Worm (Caenorhabditis elegans) whole organism, L4 larva: ENCODE measurements around the gene F31D4.5.

Experiments used
- T26A8.4 ChIP-seq: fragments of 200-800 bp; sonication (Bioruptor generic); IDR thresholded peaks from 2 replicates; pipeline ENCODE4 v1.3.6; 2022; ENCODE audit warnings: missing genetic modification characterization, missing compliant biosample characterization
- Y5F2A.4 ChIP-seq: fragments of 200-800 bp; sonication (Bioruptor generic); optimal IDR thresholded peaks from 2 replicates; lab custom pipeline; 2018; ENCODE audit warnings: mild to moderate bottlenecking, missing genetic modification characterization, missing compliant biosample characterization
- attf-4 ChIP-seq: sonication (generic microtip); optimal IDR thresholded peaks from 3 replicates; lab custom pipeline; 2017; ENCODE audit warnings: missing biosample characterization, missing genetic modification characterization
- ces-1 ChIP-seq: fragments of 150-350 bp; sonication (generic microtip); optimal IDR thresholded peaks from 4 replicates; lab custom pipeline; 2014; ENCODE audit warnings: missing biosample characterization, missing genetic modification reagents, missing genetic modification characterization
- daf-16 ChIP-seq, 3 experiments: sonication (generic microtip); optimal IDR thresholded peaks; 2 replicates each; lab custom pipeline; 2016 to 2017; ENCODE audit warnings: missing genetic modification characterization in 3 of 3, missing genetic modification reagents in 3 of 3, mild to moderate bottlenecking in 2 of 3, missing compliant biosample characterization in 2 of 3, missing biosample characterization in 1 of 3, moderate library complexity in 1 of 3
- dmd-6 ChIP-seq: fragments of 200-800 bp; sonication (Bioruptor generic); IDR thresholded peaks from 2 replicates; pipeline ENCODE4 v1.3.6; 2022; ENCODE audit warnings: missing genetic modification reagents, missing genetic modification characterization, missing compliant biosample characterization
- dve-1 ChIP-seq: sonication (generic microtip); optimal IDR thresholded peaks from 2 replicates; lab custom pipeline; 2017; ENCODE audit warnings: antibody characterized with exemption, mild to moderate bottlenecking, missing genetic modification characterization, missing compliant biosample characterization; ENCODE audit not compliant: insufficient read depth
- egl-43 ChIP-seq: fragments of 200-800 bp; sonication (Bioruptor generic); IDR thresholded peaks from 2 replicates; pipeline ENCODE4 v1.3.6; 2022; ENCODE audit warnings: missing genetic modification reagents, missing genetic modification characterization, missing compliant biosample characterization
- hif-1 ChIP-seq, 2 experiments: sonication (generic microtip); optimal IDR thresholded peaks; 2 replicates each; lab custom pipeline; 2016 to 2017; ENCODE audit warnings: missing compliant biosample characterization in 2 of 2, missing genetic modification characterization in 2 of 2, missing genetic modification reagents in 2 of 2, missing genotype in 2 of 2, mild to moderate bottlenecking in 1 of 2
- hlh-11 ChIP-seq: fragments of 200-800 bp; sonication (Bioruptor generic); optimal IDR thresholded peaks from 2 replicates; lab custom pipeline; 2018; ENCODE audit warnings: mild to moderate bottlenecking, missing genetic modification characterization, missing compliant biosample characterization
- hlh-30 ChIP-seq: sonication (generic microtip); optimal IDR thresholded peaks from 2 replicates; lab custom pipeline; 2017; ENCODE audit warnings: antibody characterized with exemption, mild to moderate bottlenecking, missing genetic modification characterization, missing compliant biosample characterization; ENCODE audit not compliant: insufficient read depth
- lim-7 ChIP-seq: fragments of 200-800 bp; sonication (Bioruptor generic); IDR thresholded peaks from 2 replicates; pipeline ENCODE4 v1.3.6; 2022; ENCODE audit warnings: missing genetic modification characterization, missing compliant biosample characterization
- lin-15B ChIP-seq: fragments of 150-350 bp; sonication (generic microtip); optimal IDR thresholded peaks from 3 replicates; lab custom pipeline; 2014; ENCODE audit warnings: missing biosample characterization, missing genetic modification characterization
- lin-29 ChIP-seq: fragments of 200-800 bp; sonication (Bioruptor generic); IDR thresholded peaks from 2 replicates; pipeline ENCODE4 v1.3.6; 2022; ENCODE audit warnings: missing genetic modification reagents, missing genetic modification characterization, missing compliant biosample characterization
- lir-3 ChIP-seq: sonication (generic microtip); optimal IDR thresholded peaks from 2 replicates; lab custom pipeline; 2016; ENCODE audit warnings: mild to moderate bottlenecking, missing genetic modification characterization, missing compliant biosample characterization
- mdl-1 ChIP-seq, 2 experiments: fragments of 150-350 bp in 1 of 2; sonication (generic microtip) in 1 of 2; optimal IDR thresholded peaks; 2 replicates each; lab custom pipeline; 2014 to 2017; ENCODE audit warnings: missing biosample characterization in 2 of 2, missing genetic modification characterization in 2 of 2
- mxl-2 ChIP-seq: fragments of 200-800 bp; sonication (Bioruptor generic); conservative IDR thresholded peaks from 2 replicates; pipeline ENCODE4 v1.3.6; 2022; ENCODE audit warnings: missing genetic modification reagents, missing genetic modification characterization, missing compliant biosample characterization
- nhr-25 ChIP-seq: sonication (generic microtip); optimal IDR thresholded peaks from 2 replicates; lab custom pipeline; 2017; ENCODE audit warnings: missing genetic modification characterization, mild to moderate bottlenecking, missing compliant biosample characterization, antibody characterized with exemption, moderate library complexity, borderline replicate concordance; ENCODE audit not compliant: insufficient read depth
- nhr-28 ChIP-seq: fragments of 150-350 bp; optimal IDR thresholded peaks from 2 replicates; lab custom pipeline; 2014; ENCODE audit warnings: missing biosample characterization, missing genetic modification characterization
- nhr-48 ChIP-seq: sonication (generic microtip); optimal IDR thresholded peaks from 2 replicates; lab custom pipeline; 2016; ENCODE audit warnings: mild to moderate bottlenecking, missing genetic modification characterization, missing compliant biosample characterization
- nhr-76 ChIP-seq: fragments of 150-350 bp; optimal IDR thresholded peaks from 2 replicates; lab custom pipeline; 2014; ENCODE audit warnings: missing biosample characterization, missing genetic modification characterization
- nhr-77 ChIP-seq: fragments of 150-350 bp; optimal IDR thresholded peaks from 2 replicates; lab custom pipeline; 2014; ENCODE audit warnings: missing biosample characterization, missing genetic modification characterization
- pha-4 ChIP-seq, 2 experiments: fragments of 150-350 bp in 1 of 2; fragments of 200-800 bp in 1 of 2; sonication (Bioruptor generic) in 1 of 2; IDR thresholded peaks in 1 of 2; optimal IDR thresholded peaks in 1 of 2; 2 replicates each; pipeline versions ENCODE4 v1.3.6 to Lab custom; 2014 to 2022; ENCODE audit warnings: missing genetic modification characterization in 2 of 2, missing genetic modification reagents in 2 of 2, missing biosample characterization in 1 of 2, missing compliant biosample characterization in 1 of 2
- pqm-1 ChIP-seq: sonication (generic microtip); optimal IDR thresholded peaks from 2 replicates; lab custom pipeline; 2017; ENCODE audit warnings: missing biosample characterization, missing genetic modification characterization
- rbr-2 ChIP-seq: sonication (generic microtip); optimal IDR thresholded peaks from 2 replicates; lab custom pipeline; 2016; ENCODE audit warnings: missing genotype, missing genetic modification characterization, missing compliant biosample characterization
- set-16 ChIP-seq: fragments of 200-800 bp; sonication (Bioruptor generic); IDR thresholded peaks from 2 replicates; pipeline ENCODE4 v1.3.6; 2022; ENCODE audit warnings: missing genetic modification reagents, missing genetic modification characterization, missing compliant biosample characterization
- snpc-1.2 ChIP-seq: fragments of 200-800 bp; sonication (Bioruptor generic); IDR thresholded peaks from 2 replicates; pipeline ENCODE4 v1.3.6; 2022; ENCODE audit warnings: missing genetic modification reagents, missing genetic modification characterization, missing compliant biosample characterization
- unc-130 ChIP-seq: sonication (generic microtip); optimal IDR thresholded peaks from 2 replicates; lab custom pipeline; 2016; ENCODE audit warnings: missing genetic modification reagents, missing genetic modification characterization, missing compliant biosample characterization
- unc-62 ChIP-seq, 3 experiments: fragments of 150-350 bp in 1 of 3; sonication (generic microtip); optimal IDR thresholded peaks in 2 of 3; peaks in 1 of 3; 1 replicate in 1 of 3; 2 replicates in 2 of 3; lab custom pipeline; 2014 to 2017; ENCODE audit warnings: missing biosample characterization in 3 of 3, missing genetic modification characterization in 3 of 3, missing genetic modification reagents in 3 of 3, missing genotype in 1 of 3

The F31D4.5 gene

DNA sequence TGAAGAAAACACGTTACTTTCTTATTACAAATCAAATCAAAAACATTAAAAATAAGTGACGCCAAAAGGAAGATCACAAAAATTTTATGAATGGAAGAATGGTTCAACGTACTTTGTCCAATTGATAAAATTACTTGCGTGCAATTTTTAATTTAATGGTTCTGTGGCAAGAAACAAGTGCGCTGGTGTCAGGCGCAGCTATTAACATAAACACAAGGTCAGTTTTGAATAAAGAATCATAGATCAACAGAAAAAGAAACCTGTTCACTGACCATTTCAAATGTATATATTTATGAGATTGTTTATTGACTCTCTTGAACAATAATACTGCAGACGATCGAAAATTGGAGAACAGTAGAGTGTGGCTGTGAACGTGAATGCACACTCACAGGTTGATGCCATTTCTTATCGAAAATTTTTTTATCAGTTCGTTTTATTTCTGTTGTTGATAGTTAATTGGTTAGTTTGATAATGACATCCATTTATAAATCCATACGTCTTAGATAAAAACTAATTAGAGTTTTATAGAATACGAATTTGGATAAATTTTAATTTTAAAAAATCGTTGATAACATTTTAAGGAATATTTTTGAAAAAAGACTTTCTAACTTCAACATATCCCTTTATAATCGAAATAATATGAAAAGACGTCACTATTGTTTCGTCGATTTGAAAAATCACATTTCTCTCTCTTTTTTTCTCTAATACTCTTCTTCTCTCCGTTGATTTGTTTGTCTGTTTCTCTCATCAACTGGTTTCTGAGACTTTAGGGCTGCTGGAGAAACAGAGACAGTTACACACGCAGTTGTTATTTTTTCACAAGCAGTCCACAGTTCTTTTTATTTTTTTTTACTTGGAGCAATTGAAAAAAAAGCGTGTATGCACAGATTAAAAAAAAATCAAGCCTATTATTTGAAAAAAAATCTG is 49.6 kb downstream of the F31D4.5 start, which contains the start of gene amx-3:
Gene amx-3 (minus strand): TSS at position 548 of the 927 bp plus-strand sequence.
- peak in 1 of 2 experiments; percentile 16 for TF ChIP-seq mdl-1 (tag; optimal IDR thresholded peaks at IDR 0.05; lab: Kevin White, UChicago)
- no peak for TF ChIP-seq T26A8.4 (GFP tag; lab: Robert Waterston, UW)
- TF ChIP-seq unc-130 (GFP tag; lab: Kevin White, UChicago) = no peak
- TF ChIP-seq pha-4 (GFP tag; IDR thresholded peaks at IDR 0.05; lab: Robert Waterston, UW) = no peak
- no peak for TF ChIP-seq pha-4 (tag; optimal IDR thresholded peaks at IDR 0.05; lab: Kevin White, UChicago)
- peak; percentile 12 for TF ChIP-seq nhr-28 (tag; lab: Kevin White, UChicago)
- TF ChIP-seq unc-62 (GFP tag; optimal IDR thresholded peaks at IDR 0.05 in 1 of 2; lab: Kevin White, UChicago) = no peak
- TF ChIP-seq unc-62 (tag; optimal IDR thresholded peaks at IDR 0.05; lab: Kevin White, UChicago) = no peak
- TF ChIP-seq dve-1 (tag; lab: Kevin White, UChicago) = peak; percentile 56
- TF ChIP-seq lin-29 = no peak
- TF ChIP-seq daf-16 (GFP tag; optimal IDR thresholded peaks at IDR 0.05; lab: Kevin White, UChicago) = peak in 1 of 2 experiments; percentile 16
- TF ChIP-seq daf-16 (tag; optimal IDR thresholded peaks at IDR 0.05; lab: Kevin White, UChicago) = peak; percentile 94
- peak; percentile 25 for TF ChIP-seq hlh-11
- no peak for TF ChIP-seq lin-15B
- TF ChIP-seq nhr-48 (tag; lab: Kevin White, UChicago) = peak; percentile 23
- TF ChIP-seq ces-1 = no peak
- TF ChIP-seq egl-43 (GFP tag; lab: Robert Waterston, UW) = no peak
- TF ChIP-seq nhr-25 = no peak
- peak; percentile 80 for TF ChIP-seq pqm-1
- peak; percentile 44 for TF ChIP-seq nhr-77
- TF ChIP-seq hlh-30 (tag; lab: Kevin White, UChicago) = peak; percentile 31
- no peak for TF ChIP-seq nhr-76 (tag; lab: Kevin White, UChicago)
- no peak for TF ChIP-seq Y5F2A.4 (GFP tag; lab: Kevin White, UChicago)
- no peak for TF ChIP-seq lir-3
- peak; percentile 35; the same call in 1 of the 2 replicates for TF ChIP-seq dmd-6 (GFP tag; lab: Robert Waterston, UW)
- peak in 1 of 2 experiments; percentile 69 for TF ChIP-seq hif-1 (tag; optimal IDR thresholded peaks at IDR 0.05; lab: Kevin White, UChicago)
- TF ChIP-seq lim-7 (GFP tag; lab: Robert Waterston, UW) = no peak
- TF ChIP-seq rbr-2 (tag; lab: Kevin White, UChicago) = no peak
- no peak for TF ChIP-seq mxl-2 (GFP tag; lab: Robert Waterston, UW)
- TF ChIP-seq, all 104 proteins: peak for 11

DNA sequence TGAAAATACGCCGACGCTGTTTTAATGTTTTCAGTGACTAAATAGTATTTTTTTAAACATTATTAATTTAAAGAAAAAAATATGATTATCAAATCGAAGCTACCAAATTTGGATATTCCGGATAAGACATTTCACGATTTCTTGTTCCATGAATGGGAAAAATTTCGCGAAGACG is 50.1 kb downstream of the F31D4.5 start, which contains the start of gene acs-12:
Gene acs-12 (plus strand): TSS at position 76 of the 175 bp plus-strand sequence.
- no peak for TF ChIP-seq set-16
- no peak for TF ChIP-seq snpc-1.2 (GFP tag; lab: Robert Waterston, UW)
- no peak for TF ChIP-seq pha-4 (GFP tag; IDR thresholded peaks at IDR 0.05; lab: Robert Waterston, UW)
- no peak for TF ChIP-seq pha-4 (tag; optimal IDR thresholded peaks at IDR 0.05; lab: Kevin White, UChicago)

DNA sequence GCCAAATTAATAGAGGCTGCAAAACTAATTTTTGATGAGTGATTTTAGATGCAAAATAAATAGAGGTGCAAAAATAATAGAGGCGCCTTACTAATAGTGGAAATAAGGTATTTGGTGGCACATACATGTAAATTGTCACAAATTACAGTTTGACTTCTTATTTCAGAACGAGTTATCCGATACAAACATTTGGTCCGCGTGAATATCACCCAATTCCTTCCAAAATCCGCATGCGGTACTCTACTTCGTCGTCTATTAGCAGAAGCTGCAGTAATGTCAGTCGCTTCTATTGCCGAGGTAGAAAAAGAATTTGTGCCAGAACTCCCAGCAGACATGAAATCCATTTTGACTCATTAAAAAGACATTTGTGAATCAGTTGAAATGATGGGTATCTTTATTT is 53.1 kb downstream of the F31D4.5 start:
- TF ChIP-seq unc-62 (GFP tag; optimal IDR thresholded peaks at IDR 0.05 in 1 of 2; lab: Kevin White, UChicago) (peak in 1 of 2 experiments; percentile 92), unc-62 (tag; optimal IDR thresholded peaks at IDR 0.05; lab: Kevin White, UChicago) (no peak), attf-4 (tag; lab: Kevin White, UChicago) (no peak)
